Worm (Caenorhabditis elegans) whole organism, young adult: ENCODE results near the gene F42E8.1.

ENCODE experiments used
- F33H1.4 ChIP-seq: fragments of 200-800 bp; sonication (Bioruptor generic); IDR thresholded peaks from 2 replicates; pipeline ENCODE4 v1.3.6; 2022; ENCODE audit warnings: missing genetic modification reagents, missing genetic modification characterization, missing compliant biosample characterization

F42E8.1 gene

DNA sequence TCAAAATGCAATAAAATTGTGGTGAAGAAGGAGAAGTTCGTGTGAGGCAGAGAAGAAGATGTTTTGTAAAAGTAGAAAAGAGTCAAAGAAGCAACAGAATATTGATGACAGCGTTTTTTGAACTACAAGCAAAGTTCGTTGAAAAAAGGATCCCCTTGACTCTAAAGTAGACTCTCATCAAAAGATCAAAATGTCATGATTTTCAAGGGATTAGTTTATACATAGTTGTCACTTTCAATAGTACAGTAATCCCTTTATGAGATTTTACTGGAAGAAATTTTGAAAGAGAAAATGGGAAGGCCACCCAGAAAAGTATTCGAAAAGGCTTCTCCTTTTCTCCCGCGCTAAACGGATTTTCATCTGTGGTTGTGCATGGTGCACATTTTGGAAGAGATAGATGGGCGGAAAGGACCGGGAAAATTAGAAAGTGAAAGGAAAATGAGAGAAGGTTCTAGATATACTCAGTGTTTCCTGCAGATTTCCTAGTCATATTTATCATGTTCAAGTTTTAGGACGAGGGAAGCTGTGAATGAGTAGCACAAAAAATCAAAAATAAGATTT lies 51.1 kb downstream of the F42E8.1 start (continued):
- no peak for TF ChIP-seq F33H1.4 (GFP tag; lab: Robert Waterston, UW)
